Worm (Caenorhabditis elegans) whole organism, L1 larva: Measurements from ENCODE around the gene mrpl-51.

Experiments
- tbx-2 ChIP-seq: sonication (generic microtip); optimal IDR thresholded peaks from 2 replicates; lab custom pipeline; 2016; ENCODE audit warnings: missing genetic modification characterization, missing compliant biosample characterization
- ztf-11 ChIP-seq, 2 experiments: sonication (generic microtip); optimal IDR thresholded peaks; 2 replicates each; lab custom pipeline; 2016 to 2017; ENCODE audit warnings: missing genetic modification characterization in 2 of 2, missing biosample characterization in 1 of 2, missing compliant biosample characterization in 1 of 2
- ztf-4 ChIP-seq: fragments of 150-350 bp; optimal IDR thresholded peaks from 2 replicates; lab custom pipeline; 2014; ENCODE audit warnings: missing biosample characterization, missing genetic modification characterization

ce11 chrIV:11986407-11986806, 44.7 kb upstream of the mrpl-51 start:
- TF ChIP-seq tbx-2 (tag; lab: Kevin White, UChicago) (no peak), ztf-11 (tag; optimal IDR thresholded peaks at IDR 0.05; lab: Kevin White, UChicago) (no peak), ztf-4 (tag; lab: Kevin White, UChicago) (no peak)
